Worm (Caenorhabditis elegans) whole organism, late embryonic: ENCODE results near the gene Y45F10D.2.
A peak's percentile ranks its signal among the peaks of the same experiment; 100 is the strongest.

ENCODE experiments used
- C38D4.7 ChIP-seq: fragments of 200-800 bp; sonication (Bioruptor generic); optimal IDR thresholded peaks from 2 replicates; lab custom pipeline; 2018; ENCODE audit warnings: mild to moderate bottlenecking, missing genetic modification characterization, moderate library complexity, missing compliant biosample characterization
- F13H6.1 ChIP-seq: sonication (generic microtip); optimal IDR thresholded peaks from 2 replicates; lab custom pipeline; 2016; ENCODE audit warnings: missing genetic modification characterization, missing compliant biosample characterization
- K02D7.2 ChIP-seq: sonication (generic microtip); optimal IDR thresholded peaks from 2 replicates; lab custom pipeline; 2017; ENCODE audit warnings: mild to moderate bottlenecking, missing genetic modification characterization, missing compliant biosample characterization
- K09A11.1 ChIP-seq: sonication (generic microtip); optimal IDR thresholded peaks from 2 replicates; lab custom pipeline; 2017; ENCODE audit warnings: antibody characterized with exemption, mild to moderate bottlenecking, missing genetic modification characterization, missing compliant biosample characterization; ENCODE audit not compliant: insufficient read depth
- Y22D7AL.16 ChIP-seq: sonication (generic microtip); optimal IDR thresholded peaks from 2 replicates; lab custom pipeline; 2016; ENCODE audit warnings: missing genetic modification characterization, missing compliant biosample characterization
- ceh-19 ChIP-seq: fragments of 200-800 bp; sonication (Bioruptor generic); optimal IDR thresholded peaks from 2 replicates; lab custom pipeline; 2018; ENCODE audit warnings: mild to moderate bottlenecking, missing genetic modification characterization, missing compliant biosample characterization
- ceh-22 ChIP-seq: sonication (generic microtip); optimal IDR thresholded peaks from 2 replicates; lab custom pipeline; 2017; ENCODE audit warnings: missing biosample characterization, missing genetic modification characterization
- ceh-45 ChIP-seq: fragments of 200-800 bp; sonication (Bioruptor generic); IDR thresholded peaks from 2 replicates; pipeline ENCODE4 v1.3.6; 2022; ENCODE audit warnings: missing genetic modification reagents, missing genetic modification characterization, missing compliant biosample characterization
- ceh-48 ChIP-seq: sonication (generic microtip); optimal IDR thresholded peaks from 2 replicates; lab custom pipeline; 2016; ENCODE audit warnings: missing genetic modification characterization, inconsistent platforms, missing compliant biosample characterization
- dmd-4 ChIP-seq: sonication (generic microtip); optimal IDR thresholded peaks from 2 replicates; lab custom pipeline; 2016; ENCODE audit warnings: borderline replicate concordance, missing genetic modification characterization, missing compliant biosample characterization
- elt-2 ChIP-seq: sonication (generic microtip); optimal IDR thresholded peaks from 2 replicates; lab custom pipeline; 2016; ENCODE audit warnings: missing genetic modification reagents, missing genetic modification characterization, missing compliant biosample characterization
- fkh-10 ChIP-seq: fragments of 150-350 bp; optimal IDR thresholded peaks from 2 replicates; lab custom pipeline; 2014; ENCODE audit warnings: missing biosample characterization, missing genetic modification reagents, missing genetic modification characterization
- gmeb-2 ChIP-seq: sonication (generic microtip); optimal IDR thresholded peaks from 2 replicates; lab custom pipeline; 2016; ENCODE audit warnings: missing genetic modification characterization, inconsistent platforms, missing compliant biosample characterization
- lim-6 ChIP-seq: sonication (generic microtip); optimal IDR thresholded peaks from 2 replicates; lab custom pipeline; 2016; ENCODE audit warnings: missing genetic modification characterization, missing compliant biosample characterization
- lin-11 ChIP-seq: fragments of 200-800 bp; sonication (Bioruptor generic); optimal IDR thresholded peaks from 2 replicates; lab custom pipeline; 2018; ENCODE audit warnings: mild to moderate bottlenecking, missing genetic modification characterization, missing compliant biosample characterization
- mec-3 ChIP-seq: sonication (generic microtip); optimal IDR thresholded peaks from 2 replicates; lab custom pipeline; 2016; ENCODE audit warnings: borderline replicate concordance, missing genetic modification characterization, missing compliant biosample characterization
- nfya-1 ChIP-seq: sonication (generic microtip); optimal IDR thresholded peaks from 2 replicates; lab custom pipeline; 2017; ENCODE audit warnings: missing genetic modification characterization, mild to moderate bottlenecking, missing compliant biosample characterization, antibody characterized with exemption, moderate library complexity
- pha-4 ChIP-seq: fragments of 150-350 bp; optimal IDR thresholded peaks from 2 replicates; lab custom pipeline; 2018; ENCODE audit warnings: missing biosample characterization, missing genetic modification reagents, missing genetic modification characterization
- pqm-1 ChIP-seq: sonication (generic microtip); optimal IDR thresholded peaks from 2 replicates; lab custom pipeline; 2016; ENCODE audit warnings: missing genetic modification characterization, missing compliant biosample characterization
- ref-2 ChIP-seq: sonication (generic microtip); optimal IDR thresholded peaks from 2 replicates; lab custom pipeline; 2016; ENCODE audit warnings: missing genetic modification characterization, missing compliant biosample characterization
- sdc-2 ChIP-seq: sonication (generic microtip); optimal IDR thresholded peaks from 2 replicates; lab custom pipeline; 2016; ENCODE audit warnings: missing genotype, missing genetic modification characterization, missing compliant biosample characterization
- sox-2 ChIP-seq: fragments of 200-800 bp; sonication (Bioruptor generic); IDR thresholded peaks from 2 replicates; pipeline ENCODE4 v1.3.6; 2022; ENCODE audit warnings: missing genetic modification reagents, missing genetic modification characterization, missing compliant biosample characterization
- syd-9 ChIP-seq: sonication (generic microtip); optimal IDR thresholded peaks from 2 replicates; lab custom pipeline; 2016; ENCODE audit warnings: mild to moderate bottlenecking, missing genetic modification characterization, moderate library complexity, missing compliant biosample characterization
- unc-3 ChIP-seq, 2 experiments: fragments of 200-800 bp in 1 of 2; sonication (Bioruptor generic) in 1 of 2; sonication (generic microtip) in 1 of 2; conservative IDR thresholded peaks in 1 of 2; optimal IDR thresholded peaks in 1 of 2; 2 replicates each; pipeline versions ENCODE4 v1.3.6 to Lab custom; 2016 to 2022; ENCODE audit warnings: missing compliant biosample characterization in 2 of 2, missing genetic modification characterization in 2 of 2, missing genetic modification reagents in 1 of 2
- unc-42 ChIP-seq: sonication (generic microtip); optimal IDR thresholded peaks from 2 replicates; lab custom pipeline; 2016; ENCODE audit warnings: missing genotype, missing genetic modification characterization, missing compliant biosample characterization
- unc-55 ChIP-seq: sonication (generic microtip); optimal IDR thresholded peaks from 2 replicates; lab custom pipeline; 2017; ENCODE audit warnings: missing biosample characterization, missing genetic modification reagents, missing genetic modification characterization
- unc-86 ChIP-seq: sonication (generic microtip); optimal IDR thresholded peaks from 2 replicates; lab custom pipeline; 2016; ENCODE audit warnings: missing genetic modification characterization, missing compliant biosample characterization

The Y45F10D.2 gene

DNA sequence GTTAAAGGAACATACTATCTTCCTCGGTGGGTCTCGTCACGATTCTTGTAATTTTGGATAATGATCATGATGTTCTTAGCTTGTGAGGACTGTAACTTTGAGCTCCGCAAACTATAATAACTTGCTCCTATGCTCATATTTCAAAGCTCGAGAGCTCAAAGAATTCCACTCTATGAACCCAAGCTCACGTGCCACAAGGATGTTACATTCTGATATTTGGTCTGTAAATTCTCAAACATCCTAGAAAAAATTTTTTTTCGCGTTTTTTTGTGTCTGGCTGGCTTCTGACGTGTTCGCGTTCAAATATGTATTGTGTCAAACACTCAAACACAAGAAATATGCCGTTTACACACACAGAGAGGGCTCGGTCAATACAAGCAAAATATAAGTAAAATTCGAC is 1.6 kb upstream of the Y45F10D.2 start, which contains the start of gene Y45F10D.16:
Gene Y45F10D.16, plus strand, starts transcription at position 301 of the 400 bp plus-strand sequence.
- TF ChIP-seq lin-11 (tag; lab: Kevin White, UChicago), result no peak
- TF ChIP-seq, all 69 proteins: peak for 0

DNA sequence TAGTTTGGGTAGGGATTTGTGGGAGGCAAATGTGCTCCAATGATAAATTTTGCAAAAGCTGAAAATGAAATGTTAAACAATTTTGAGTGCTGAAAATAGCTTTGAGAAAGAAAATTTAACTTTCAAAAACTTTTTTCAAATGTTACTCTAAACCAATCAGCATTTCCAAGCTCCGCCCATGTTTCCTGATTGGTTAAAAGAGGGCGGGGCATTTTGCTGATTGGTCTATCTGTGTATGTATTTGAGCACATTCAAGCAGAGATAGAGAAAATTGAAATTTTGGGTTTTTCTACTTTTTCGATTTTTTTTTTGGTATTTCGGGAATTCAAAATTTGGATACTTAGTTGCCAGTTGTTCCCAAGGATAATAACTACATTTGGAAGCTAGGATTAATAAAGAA is 9.8 kb downstream of the Y45F10D.2 start:
- TF ChIP-seq K02D7.2 (tag; lab: Kevin White, UChicago), result no peak
- no peak for TF ChIP-seq ceh-48 (tag; lab: Kevin White, UChicago)
- TF ChIP-seq nfya-1 (tag; lab: Kevin White, UChicago), result peak; percentile 75

DNA sequence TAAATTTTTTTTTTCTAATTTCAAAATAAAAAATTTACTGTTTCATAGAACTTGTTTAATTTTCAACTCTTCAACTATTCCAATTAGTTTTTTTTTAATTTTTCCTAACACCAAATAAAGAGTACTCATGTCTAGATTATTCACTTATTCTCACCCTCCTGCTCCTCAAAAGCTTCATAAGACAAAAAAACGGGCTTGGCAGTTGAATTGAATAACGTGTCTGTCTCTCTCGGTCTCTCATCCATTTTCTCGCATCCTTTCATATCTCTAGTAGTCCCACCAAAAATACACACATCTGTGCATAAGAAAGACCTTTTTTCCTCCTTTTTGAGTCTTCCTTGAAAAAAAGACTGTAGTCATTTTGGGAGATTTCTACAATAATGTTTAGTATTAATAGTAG is 11.0 kb downstream of the Y45F10D.2 start:
- peak; percentile 74 for TF ChIP-seq unc-42
- no peak for TF ChIP-seq ceh-45 (GFP tag; lab: Robert Waterston, UW)

DNA sequence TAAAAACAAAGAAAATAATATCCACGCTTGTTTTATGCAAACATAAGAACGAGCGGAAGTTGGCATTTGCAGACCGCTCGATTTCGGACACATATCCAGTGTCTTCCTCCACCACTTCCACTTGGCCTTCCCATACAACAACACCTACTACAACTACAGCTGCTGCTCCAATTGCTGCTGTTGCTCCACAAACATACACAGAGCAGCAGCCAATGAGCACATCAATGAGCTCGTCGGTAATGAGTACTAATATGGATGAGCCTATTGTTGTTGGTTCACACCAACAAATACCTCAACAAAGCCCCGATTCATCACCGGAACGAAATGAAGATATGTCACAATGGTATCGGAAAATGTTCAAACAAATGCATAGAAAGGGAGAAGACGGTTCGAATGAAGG is 18.9 kb downstream of the Y45F10D.2 start:
- TF ChIP-seq ceh-19 (GFP tag; lab: Kevin White, UChicago) (no peak), nfya-1 (tag; lab: Kevin White, UChicago) (peak; percentile 52)

DNA sequence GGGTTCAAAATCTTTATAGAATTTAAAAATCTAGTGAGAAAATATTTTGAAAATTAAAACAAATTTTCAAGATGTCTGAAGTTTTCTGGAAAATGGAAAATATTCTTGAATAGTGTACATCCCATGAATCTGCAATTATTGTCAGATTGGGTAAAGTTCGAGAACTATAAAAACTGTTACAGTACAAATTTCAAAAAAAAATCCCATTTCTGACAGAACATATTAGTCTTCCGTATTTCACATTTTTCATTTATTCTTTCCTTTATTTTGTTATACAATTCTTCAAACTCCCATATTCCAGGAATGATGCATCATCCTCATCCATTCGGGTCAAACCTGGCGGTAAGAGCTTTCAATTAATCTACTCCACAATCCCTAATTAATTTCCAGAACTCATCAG is 24.4 kb downstream of the Y45F10D.2 start, which contains the start of gene sorb-1:
Gene sorb-1, plus strand, starts transcription at position 301 of the 400 bp plus-strand sequence.
- TF ChIP-seq lim-6 (tag; lab: Kevin White, UChicago) (no peak), F13H6.1 (tag; lab: Kevin White, UChicago) (no peak), ceh-22 (tag; lab: Kevin White, UChicago) (no peak), pqm-1 (no peak), gmeb-2 (tag; lab: Kevin White, UChicago) (no peak), mec-3 (no peak), unc-86 (no peak), Y22D7AL.16 (tag; lab: Kevin White, UChicago) (no peak)
- TF ChIP-seq, all 69 proteins: peak for 0

DNA sequence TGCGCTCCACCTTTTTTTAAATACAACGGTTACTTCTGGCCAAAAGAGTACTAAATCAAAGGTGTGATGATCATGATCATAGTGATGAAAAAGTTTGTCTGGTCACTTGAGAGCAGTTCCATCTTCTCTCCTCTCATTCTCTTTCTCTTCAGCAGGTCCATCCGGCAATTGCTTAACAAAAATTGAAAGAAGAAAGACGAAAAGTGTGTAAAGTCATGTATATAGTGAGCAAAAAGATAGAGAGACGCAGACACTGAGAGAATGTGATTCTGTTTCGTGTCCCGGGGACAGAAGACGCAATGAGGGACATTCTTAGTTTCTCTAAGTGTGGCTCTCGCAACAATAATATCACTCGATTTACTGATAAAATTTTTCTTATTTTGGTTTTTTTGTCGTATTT is 25.7 kb downstream of the Y45F10D.2 start:
- TF ChIP-seq sox-2 (no peak), C38D4.7 (GFP tag; lab: Kevin White, UChicago) (no peak), elt-2 (no peak), K09A11.1 (tag; lab: Kevin White, UChicago) (no peak), unc-86 (no peak), unc-55 (peak; percentile 34), nfya-1 (tag; lab: Kevin White, UChicago) (peak; percentile 4), pha-4 (tag; lab: Kevin White, UChicago) (no peak), sdc-2 (tag; lab: Kevin White, UChicago) (no peak), ceh-45 (GFP tag; lab: Robert Waterston, UW) (no peak), dmd-4 (tag; lab: Kevin White, UChicago) (no peak), fkh-10 (GFP tag; lab: Kevin White, UChicago) (no peak), syd-9 (tag; lab: Kevin White, UChicago) (no peak), ceh-48 (tag; lab: Kevin White, UChicago) (no peak), unc-3 (GFP tag; conservative IDR thresholded peaks at IDR 0.05; lab: Robert Waterston, UW) (no peak), unc-3 (tag; optimal IDR thresholded peaks at IDR 0.05; lab: Kevin White, UChicago) (no peak), ref-2 (tag; lab: Kevin White, UChicago) (no peak)
- TF ChIP-seq, all 69 proteins: peak for 2

DNA sequence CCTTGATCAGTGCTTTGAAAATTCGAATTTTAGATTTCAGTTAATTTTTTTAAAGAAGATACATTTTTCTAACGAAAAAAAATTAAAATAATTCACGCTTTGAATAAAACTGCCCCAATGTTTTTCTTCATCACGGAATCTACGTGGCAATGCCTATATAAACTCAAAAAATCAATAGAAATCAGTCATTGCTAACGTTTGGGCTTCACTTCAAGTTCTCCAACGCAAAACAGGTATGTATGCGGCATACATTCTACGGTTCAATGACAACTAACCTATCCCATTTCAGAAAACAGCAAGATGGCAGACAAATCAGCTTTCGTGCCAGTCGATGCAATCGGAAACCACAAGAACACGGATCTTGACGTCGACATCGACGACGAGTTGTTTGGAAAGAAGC is 29.1 kb downstream of the Y45F10D.2 start, which contains the start of gene C47A4.5:
Gene C47A4.5, plus strand, starts transcription at position 301 of the 400 bp plus-strand sequence.
- TF ChIP-seq ceh-45 (GFP tag; lab: Robert Waterston, UW) (no peak), unc-86 (no peak)
